Fruit fly (Drosophila melanogaster): Measurements from ENCODE around the gene CG8036.

The CG8036 gene

dm6 chr3R:8711890-8712449, 44.3 kb downstream of the CG8036 start (continued):
- TF ChIP-seq Tbp (GFP tag; optimal IDR thresholded peaks at IDR 0.05) (no peak), onecut (GFP tag; IDR thresholded peaks at IDR 0.05) (no peak), fd102C (GFP tag; optimal IDR thresholded peaks at IDR 0.05) (no peak), usp (GFP tag; optimal IDR thresholded peaks at IDR 0.05) (no peak), Sin3A (optimal IDR thresholded peaks at IDR 0.05) (no peak), amos (GFP tag; IDR thresholded peaks at IDR 0.05; ENCODE audit: partially characterized antibody) (no peak), sqz (GFP tag; optimal IDR thresholded peaks at IDR 0.05) (no peak), CG13894 (tag; optimal IDR thresholded peaks at IDR 0.05) (no peak), sd (tag; optimal IDR thresholded peaks at IDR 0.05) (peak; percentile 16), CG11247 (GFP tag; IDR thresholded peaks at IDR 0.05) (no peak), emc (GFP tag; optimal IDR thresholded peaks at IDR 0.05) (no peak), caup (GFP tag; optimal IDR thresholded peaks at IDR 0.05; ENCODE audit: severe bottlenecking) (no peak), nerfin-2 (GFP tag; IDR thresholded peaks at IDR 0.05; ENCODE audit: partially characterized antibody) (no peak), CG10209 (GFP tag; optimal IDR thresholded peaks at IDR 0.05) (no peak), CG16779 (GFP tag; IDR thresholded peaks at IDR 0.05) (no peak), Nf-YA (GFP tag; IDR thresholded peaks at IDR 0.05) (no peak), CG14710 (tag; optimal IDR thresholded peaks at IDR 0.05) (no peak), gcm (GFP tag; optimal IDR thresholded peaks at IDR 0.05) (no peak), Trl (optimal IDR thresholded peaks at IDR 0.05) (no peak), Trl (GFP tag; optimal IDR thresholded peaks at IDR 0.05) (no peak), dm (GFP tag; optimal IDR thresholded peaks at IDR 0.05) (no peak), Dip2 (GFP tag; IDR thresholded peaks at IDR 0.05) (no peak), pan (optimal IDR thresholded peaks at IDR 0.05) (no peak), pan (GFP tag; optimal IDR thresholded peaks at IDR 0.05 in 1 of 2, IDR thresholded peaks at IDR 0.05 in 1 of 2) (no peak), wek (GFP tag; optimal IDR thresholded peaks at IDR 0.05) (no peak), mam (GFP tag; optimal IDR thresholded peaks at IDR 0.05) (no peak), zf30C (GFP tag; optimal IDR thresholded peaks at IDR 0.05) (no peak), ems (GFP tag; optimal IDR thresholded peaks at IDR 0.05) (no peak), Bdp1 (GFP tag; optimal IDR thresholded peaks at IDR 0.05) (no peak), ara (GFP tag; IDR thresholded peaks at IDR 0.05) (no peak), sisA (GFP tag; IDR thresholded peaks at IDR 0.05) (no peak), Ets97D (GFP tag; optimal IDR thresholded peaks at IDR 0.05) (no peak), sug (tag; optimal IDR thresholded peaks at IDR 0.05) (peak; percentile 11), CG34422 (GFP tag; IDR thresholded peaks at IDR 0.05) (no peak), CG11723 (GFP tag; optimal IDR thresholded peaks at IDR 0.05) (no peak), exex (tag; optimal IDR thresholded peaks at IDR 0.05) (no peak), Asciz (GFP tag; optimal IDR thresholded peaks at IDR 0.05) (peak; percentile 41), unpg (GFP tag; optimal IDR thresholded peaks at IDR 0.05) (peak; percentile 37), CG18619 (GFP tag; optimal IDR thresholded peaks at IDR 0.05) (no peak), Sry-β (GFP tag; optimal IDR thresholded peaks at IDR 0.05) (no peak), Dll (GFP tag; IDR thresholded peaks at IDR 0.05; ENCODE audit: partially characterized antibody) (no peak), CG14050 (GFP tag; IDR thresholded peaks at IDR 0.05) (no peak), CG3995 (GFP tag; optimal IDR thresholded peaks at IDR 0.05) (no peak), bab2 (GFP tag; optimal IDR thresholded peaks at IDR 0.05) (no peak), CG31441 (GFP tag; IDR thresholded peaks at IDR 0.05) (peak; percentile 33; the same call in 1 of the 2 replicates), yki (optimal IDR thresholded peaks at IDR 0.05) (no peak), CG13287 (GFP tag; IDR thresholded peaks at IDR 0.05; ENCODE audit: partially characterized antibody) (no peak), Sry-δ (GFP tag; optimal IDR thresholded peaks at IDR 0.05) (no peak), ab (GFP tag; optimal IDR thresholded peaks at IDR 0.05) (no peak), CG11696 (GFP tag; IDR thresholded peaks at IDR 0.05) (no peak), CG4854 (GFP tag; optimal IDR thresholded peaks at IDR 0.05) (no peak), CG10979 (tag; optimal IDR thresholded peaks at IDR 0.05) (peak; percentile 18), CG7357 (GFP tag; IDR thresholded peaks at IDR 0.05) (no peak)

Data from whole organism, embryonic.